Worm (Caenorhabditis elegans): ENCODE measurements around the gene syp-1.

DNA sequence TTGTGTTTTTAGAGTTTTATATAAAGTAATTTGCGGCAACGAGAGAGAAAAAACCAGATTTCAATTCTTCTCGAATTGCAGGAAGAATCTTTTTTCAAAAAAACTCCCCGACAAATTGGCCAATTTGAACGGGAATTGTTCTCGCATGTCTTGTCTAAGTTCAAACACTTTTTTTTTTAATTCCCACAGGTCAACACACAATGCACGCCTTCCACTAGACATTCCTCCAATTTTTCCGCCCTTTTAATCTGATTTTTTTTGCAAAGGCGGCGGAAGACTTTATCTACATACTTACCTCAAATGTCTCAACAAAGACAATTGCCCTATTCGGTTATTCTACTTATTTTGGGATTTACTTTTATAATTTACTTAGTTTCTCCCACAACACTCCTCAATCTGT lies 3.6 kb downstream of the syp-1 start, which contains the start of gene F26D2.3:
- TF ChIP-seq ama-1 (optimal IDR thresholded peaks at IDR 0.05) = no peak
- no peak for TF ChIP-seq scrt-1 (GFP tag; IDR thresholded peaks at IDR 0.05)

All from whole organism, early embryonic.